Fruit fly (Drosophila melanogaster): ENCODE measurements around the gene CG33223.

The CG33223 gene

DNA sequence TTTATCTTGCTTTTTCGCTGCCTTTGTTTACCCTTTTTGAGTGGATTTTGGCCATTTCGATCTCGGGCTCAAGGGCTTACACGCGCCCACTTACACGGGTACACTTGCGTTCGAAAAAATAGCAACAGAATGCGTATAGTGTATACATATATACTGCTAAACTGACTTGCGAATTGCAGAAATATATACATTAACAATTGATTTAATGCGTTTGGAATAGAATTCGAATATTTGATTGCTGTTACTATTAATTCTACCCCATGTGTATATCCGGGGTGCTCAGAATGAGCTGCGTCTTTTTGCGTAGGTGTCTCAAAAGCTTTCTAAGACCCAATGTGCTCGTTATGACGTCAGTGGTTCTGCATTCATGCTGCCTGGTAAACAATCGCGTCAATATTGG is 9.8 kb upstream of the CG33223 start (continued):
- TF ChIP-seq Blimp-1 (GFP tag; optimal IDR thresholded peaks at IDR 0.05) = peak; percentile 2
- TF ChIP-seq CG31365 (tag; optimal IDR thresholded peaks at IDR 0.05) = no peak
- peak; percentile 65; the same call in 1 of the 3 replicates for TF ChIP-seq CG34422 (GFP tag; IDR thresholded peaks at IDR 0.05)
- peak; percentile 20 for TF ChIP-seq CG17359 (tag; optimal IDR thresholded peaks at IDR 0.05)
- no peak for TF ChIP-seq CG10274 (GFP tag; optimal IDR thresholded peaks at IDR 0.05)
- no peak for TF ChIP-seq CG6654 (GFP tag; optimal IDR thresholded peaks at IDR 0.05)
- peak; percentile 34 for TF ChIP-seq wek (GFP tag; optimal IDR thresholded peaks at IDR 0.05)
- no peak for TF ChIP-seq Trl (optimal IDR thresholded peaks at IDR 0.05)
- peak; percentile 12 for TF ChIP-seq Trl (GFP tag; optimal IDR thresholded peaks at IDR 0.05)
- no peak for TF ChIP-seq Hr39 (optimal IDR thresholded peaks at IDR 0.05)
- no peak for TF ChIP-seq ham (GFP tag; IDR thresholded peaks at IDR 0.05)
- TF ChIP-seq prd (optimal IDR thresholded peaks at IDR 0.05) = no peak
- TF ChIP-seq prd (GFP tag; IDR thresholded peaks at IDR 0.05) = peak; percentile 48; the same call in 1 of the 3 replicates
- TF ChIP-seq CG1647 (GFP tag; optimal IDR thresholded peaks at IDR 0.05) = no peak
- no peak for TF ChIP-seq CG4360 (GFP tag; IDR thresholded peaks at IDR 0.05)
- TF ChIP-seq H2.0 (GFP tag; IDR thresholded peaks at IDR 0.05) = peak; percentile 54
- TF ChIP-seq CG32772 (GFP tag; IDR thresholded peaks at IDR 0.05) = no peak
- TF ChIP-seq dm (GFP tag; optimal IDR thresholded peaks at IDR 0.05) = no peak
- TF ChIP-seq Kr (GFP tag; optimal IDR thresholded peaks at IDR 0.05) = no peak
- TF ChIP-seq Dek (tag; optimal IDR thresholded peaks at IDR 0.05) = peak; percentile 41
- TF ChIP-seq ftz-f1 (GFP tag; optimal IDR thresholded peaks at IDR 0.05) = no peak
- TF ChIP-seq CG12659 (GFP tag; optimal IDR thresholded peaks at IDR 0.05) = peak; percentile 3
- peak; percentile 39; the same call in 1 of the 2 replicates for TF ChIP-seq CG32767 (GFP tag; IDR thresholded peaks at IDR 0.05)
- TF ChIP-seq pnt (GFP tag; optimal IDR thresholded peaks at IDR 0.05) = no peak
- TF ChIP-seq bcd (GFP tag; optimal IDR thresholded peaks at IDR 0.05) = peak; percentile 14
- TF ChIP-seq CG6765 (GFP tag; optimal IDR thresholded peaks at IDR 0.05) = no peak
- peak; percentile 10 for TF ChIP-seq tio (GFP tag; optimal IDR thresholded peaks at IDR 0.05)
- TF ChIP-seq Med (GFP tag) = peak; percentile 96
- peak; percentile 56 for TF ChIP-seq CG3281 (GFP tag; optimal IDR thresholded peaks at IDR 0.05)
- TF ChIP-seq z (GFP tag; IDR thresholded peaks at IDR 0.05) = peak; percentile 58; the same call in 1 of the 3 replicates
- TF ChIP-seq CG12391 (tag; optimal IDR thresholded peaks at IDR 0.05) = no peak
- TF ChIP-seq CG18619 (GFP tag; optimal IDR thresholded peaks at IDR 0.05) = peak; percentile 22
- TF ChIP-seq CG14050 (GFP tag; IDR thresholded peaks at IDR 0.05) = peak; percentile 16; the same call in 1 of the 3 replicates
- no peak for TF ChIP-seq Ravus (GFP tag; IDR thresholded peaks at IDR 0.05)
- TF ChIP-seq CG34224 (GFP tag; IDR thresholded peaks at IDR 0.05; ENCODE audit: partially characterized antibody) = no peak
- no peak for TF ChIP-seq Asciz (GFP tag; optimal IDR thresholded peaks at IDR 0.05)
- TF ChIP-seq ato (GFP tag; IDR thresholded peaks at IDR 0.05; ENCODE audit: partially characterized antibody) = no peak
- peak; percentile 53; the same call in 2 of the 3 replicates for TF ChIP-seq row (GFP tag; IDR thresholded peaks at IDR 0.05)
- TF ChIP-seq CG18764 (GFP tag; optimal IDR thresholded peaks at IDR 0.05) = no peak
- no peak for TF ChIP-seq CG4820 (GFP tag; optimal IDR thresholded peaks at IDR 0.05)
- no peak for TF ChIP-seq CG11560 (tag; IDR thresholded peaks at IDR 0.05)
- no peak for TF ChIP-seq sd (tag; optimal IDR thresholded peaks at IDR 0.05)
- no peak for TF ChIP-seq CG18262 (tag; optimal IDR thresholded peaks at IDR 0.05)
- TF ChIP-seq CG7786 (GFP tag; optimal IDR thresholded peaks at IDR 0.05) = peak; percentile 11
- TF ChIP-seq Lpt (GFP tag; optimal IDR thresholded peaks at IDR 0.05) = no peak
- TF ChIP-seq Ada2b (GFP tag; IDR thresholded peaks at IDR 0.05) = peak; percentile 63
- TF ChIP-seq MTF-1 (GFP tag; optimal IDR thresholded peaks at IDR 0.05; ENCODE audit: borderline replicate concordance) = no peak
- TF ChIP-seq CG13424 (tag; optimal IDR thresholded peaks at IDR 0.05) = peak; percentile 14
- peak; percentile 31; the same call in 1 of the 2 replicates for TF ChIP-seq CG43689 (GFP tag; IDR thresholded peaks at IDR 0.05)
- no peak for TF ChIP-seq Nf-YB (GFP tag; optimal IDR thresholded peaks at IDR 0.05)
- peak; percentile 65 for TF ChIP-seq CG9932 (GFP tag; IDR thresholded peaks at IDR 0.05)
- no peak for TF ChIP-seq bigmax (GFP tag; optimal IDR thresholded peaks at IDR 0.05)
